Worm (Caenorhabditis elegans) whole organism, L3 larva: ENCODE measurements around the gene cfap-36.

Experiments
- R02D3.7 ChIP-seq: fragments of 150-350 bp; optimal IDR thresholded peaks from 2 replicates; lab custom pipeline; 2014; ENCODE audit warnings: missing biosample characterization, missing genetic modification characterization
- ZK546.5 ChIP-seq: sonication (generic microtip); optimal IDR thresholded peaks from 2 replicates; lab custom pipeline; 2017; ENCODE audit warnings: missing biosample characterization, missing genetic modification characterization
- aly-2 ChIP-seq: fragments of 150-350 bp; optimal IDR thresholded peaks from 2 replicates; lab custom pipeline; 2014; ENCODE audit warnings: missing biosample characterization, missing genetic modification characterization
- ama-1 ChIP-seq: fragments of 150-350 bp; optimal IDR thresholded peaks from 2 replicates; lab custom pipeline; 2018
- ceh-16 ChIP-seq: sonication (generic microtip); optimal IDR thresholded peaks from 2 replicates; lab custom pipeline; 2017; ENCODE audit warnings: missing biosample characterization, missing genetic modification characterization
- ceh-28 ChIP-seq: fragments of 150-350 bp; optimal IDR thresholded peaks from 2 replicates; lab custom pipeline; 2014; ENCODE audit warnings: missing biosample characterization, missing genetic modification reagents, missing genetic modification characterization
- ceh-82 ChIP-seq: fragments of 150-350 bp; optimal IDR thresholded peaks from 2 replicates; lab custom pipeline; 2014; ENCODE audit warnings: missing biosample characterization, missing genetic modification characterization
- ceh-9 ChIP-seq: sonication (generic microtip); optimal IDR thresholded peaks from 2 replicates; lab custom pipeline; 2018; ENCODE audit warnings: missing biosample characterization, missing genetic modification characterization
- daf-12 ChIP-seq: fragments of 150-350 bp; optimal IDR thresholded peaks from 2 replicates; lab custom pipeline; 2014; ENCODE audit warnings: missing biosample characterization, missing genetic modification reagents, missing genetic modification characterization
- egl-27 ChIP-seq: sonication (generic microtip); optimal IDR thresholded peaks from 4 replicates; lab custom pipeline; 2017; ENCODE audit warnings: missing biosample characterization, missing genetic modification reagents, missing genetic modification characterization
- egl-5 ChIP-seq: fragments of 150-350 bp; optimal IDR thresholded peaks from 2 replicates; lab custom pipeline; 2017; ENCODE audit warnings: missing biosample characterization, missing genetic modification reagents, missing genetic modification characterization, inconsistent platforms
- elt-1 ChIP-seq: fragments of 150-350 bp; optimal IDR thresholded peaks from 2 replicates; lab custom pipeline; 2014; ENCODE audit warnings: missing biosample characterization, missing genetic modification characterization
- elt-2 ChIP-seq: sonication (generic microtip); optimal IDR thresholded peaks from 2 replicates; lab custom pipeline; 2016; ENCODE audit warnings: missing genetic modification reagents, mild to moderate bottlenecking, missing genetic modification characterization, missing compliant biosample characterization
- eor-1 ChIP-seq, 2 experiments: fragments of 150-350 bp; optimal IDR thresholded peaks; 2 replicates each; lab custom pipeline; 2014 to 2018; ENCODE audit warnings: missing biosample characterization in 2 of 2, missing genetic modification characterization in 2 of 2
- fkh-10 ChIP-seq: sonication (generic microtip); optimal IDR thresholded peaks from 2 replicates; lab custom pipeline; 2017; ENCODE audit warnings: missing biosample characterization, missing genetic modification reagents, missing genetic modification characterization
- fos-1 ChIP-seq: fragments of 150-350 bp; optimal IDR thresholded peaks from 2 replicates; lab custom pipeline; 2014; ENCODE audit warnings: missing biosample characterization, missing genetic modification characterization
- hmg-11 ChIP-seq: sonication (generic microtip); optimal IDR thresholded peaks from 2 replicates; lab custom pipeline; 2016; ENCODE audit warnings: missing genetic modification characterization, missing compliant biosample characterization
- jun-1 ChIP-seq: fragments of 150-350 bp; optimal IDR thresholded peaks from 2 replicates; lab custom pipeline; 2014; ENCODE audit warnings: missing biosample characterization, missing genetic modification reagents, missing genetic modification characterization
- lin-15B ChIP-seq: fragments of 150-350 bp; optimal IDR thresholded peaks from 2 replicates; lab custom pipeline; 2014; ENCODE audit warnings: missing biosample characterization, missing genetic modification characterization
- lin-39 ChIP-seq: fragments of 150-350 bp; optimal IDR thresholded peaks from 2 replicates; lab custom pipeline; 2018; ENCODE audit warnings: missing biosample characterization, missing genetic modification reagents, missing genetic modification characterization
- lsy-12 ChIP-seq: sonication (generic microtip); optimal IDR thresholded peaks from 2 replicates; lab custom pipeline; 2016; ENCODE audit warnings: mild to moderate bottlenecking, missing genetic modification characterization, missing compliant biosample characterization
- mml-1 ChIP-seq: fragments of 150-350 bp; sonication (generic microtip); optimal IDR thresholded peaks from 3 replicates; lab custom pipeline; 2014; ENCODE audit warnings: missing biosample characterization, missing genetic modification characterization
- nfya-1 ChIP-seq: sonication (generic microtip); optimal IDR thresholded peaks from 2 replicates; lab custom pipeline; 2017; ENCODE audit warnings: missing genetic modification characterization, mild to moderate bottlenecking, missing compliant biosample characterization, antibody characterized with exemption, moderate library complexity; ENCODE audit not compliant: insufficient read depth
- nhr-11 ChIP-seq: fragments of 150-350 bp; optimal IDR thresholded peaks from 2 replicates; lab custom pipeline; 2014; ENCODE audit warnings: missing biosample characterization, missing genetic modification characterization
- nhr-12 ChIP-seq: fragments of 150-350 bp; optimal IDR thresholded peaks from 2 replicates; lab custom pipeline; 2014; ENCODE audit warnings: missing biosample characterization, missing genetic modification characterization
- nhr-23 ChIP-seq: fragments of 150-350 bp; optimal IDR thresholded peaks from 2 replicates; lab custom pipeline; 2014; ENCODE audit warnings: missing biosample characterization, missing genetic modification reagents, missing genetic modification characterization
- nhr-237 ChIP-seq: fragments of 150-350 bp; optimal IDR thresholded peaks from 2 replicates; lab custom pipeline; 2014; ENCODE audit warnings: missing biosample characterization, missing genetic modification characterization
- nhr-25 ChIP-seq: sonication (generic microtip); optimal IDR thresholded peaks from 2 replicates; lab custom pipeline; 2017; ENCODE audit warnings: missing biosample characterization, missing genetic modification characterization
- nhr-28 ChIP-seq: fragments of 150-350 bp; optimal IDR thresholded peaks from 2 replicates; lab custom pipeline; 2014; ENCODE audit warnings: missing biosample characterization, missing genetic modification characterization
- nhr-43 ChIP-seq: sonication (generic microtip); optimal IDR thresholded peaks from 2 replicates; lab custom pipeline; 2016; ENCODE audit warnings: mild to moderate bottlenecking, missing genetic modification characterization, missing compliant biosample characterization; ENCODE audit not compliant: poor library complexity, severe bottlenecking
- nhr-67 ChIP-seq: fragments of 150-350 bp; optimal IDR thresholded peaks from 2 replicates; lab custom pipeline; 2014; ENCODE audit warnings: missing biosample characterization, missing genetic modification characterization
- nhr-76 ChIP-seq: fragments of 150-350 bp; sonication (generic microtip); optimal IDR thresholded peaks from 5 replicates; lab custom pipeline; 2014; ENCODE audit warnings: missing biosample characterization, missing genetic modification characterization
- pha-4 ChIP-seq: fragments of 150-350 bp; optimal IDR thresholded peaks from 2 replicates; lab custom pipeline; 2014; ENCODE audit warnings: missing biosample characterization, missing genetic modification reagents, missing genetic modification characterization
- pqm-1 ChIP-seq: fragments of 150-350 bp; optimal IDR thresholded peaks from 2 replicates; lab custom pipeline; 2017; ENCODE audit warnings: missing biosample characterization, missing genetic modification characterization, inconsistent platforms
- snpc-4 ChIP-seq: fragments of 150-350 bp; optimal IDR thresholded peaks from 2 replicates; lab custom pipeline; 2014; ENCODE audit warnings: missing biosample characterization, missing genetic modification characterization
- tbx-2 ChIP-seq: sonication (generic microtip); optimal IDR thresholded peaks from 2 replicates; lab custom pipeline; 2016; ENCODE audit warnings: mild to moderate bottlenecking, missing genetic modification characterization, missing compliant biosample characterization
- unc-39 ChIP-seq: sonication (generic microtip); optimal IDR thresholded peaks from 4 replicates; lab custom pipeline; 2017; ENCODE audit warnings: missing biosample characterization, missing genetic modification characterization
- ztf-11 ChIP-seq: fragments of 150-350 bp; optimal IDR thresholded peaks from 2 replicates; lab custom pipeline; 2014; ENCODE audit warnings: missing biosample characterization, missing genetic modification characterization
- ztf-4 ChIP-seq: fragments of 150-350 bp; optimal IDR thresholded peaks from 2 replicates; lab custom pipeline; 2014; ENCODE audit warnings: missing biosample characterization, missing genetic modification characterization

cfap-36 gene

DNA sequence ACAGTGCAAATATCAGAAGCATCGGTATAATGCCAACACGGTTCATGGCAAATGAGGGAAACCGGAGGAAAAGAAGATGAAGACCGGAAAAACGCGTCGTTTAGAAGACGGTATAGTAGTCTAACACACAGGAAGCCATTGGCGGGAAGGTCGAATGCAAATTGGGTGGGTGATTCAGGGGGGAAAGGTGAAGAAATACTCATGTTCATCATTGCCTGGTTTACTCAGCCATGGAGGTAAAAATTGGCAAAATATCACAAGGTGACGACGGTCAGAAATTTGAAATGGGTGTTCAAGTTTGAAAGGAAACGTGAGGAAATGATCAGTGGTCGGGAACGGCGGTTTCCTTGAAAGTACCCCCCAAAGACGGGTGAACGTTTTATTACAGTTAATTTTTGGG, 30.8 kb downstream of the cfap-36 start, which contains the start of gene W03F9.11:
TSS of gene W03F9.11 (minus strand) at position 101 of the 400 bp plus-strand sequence.
- TF ChIP-seq jun-1 (no peak), snpc-4 (tag; lab: Kevin White, UChicago) (no peak), lsy-12 (tag; lab: Kevin White, UChicago) (no peak), daf-12 (tag; lab: Kevin White, UChicago) (no peak), ama-1 (lab: Kevin White, UChicago) (no peak), nhr-43 (no peak), elt-1 (tag; lab: Kevin White, UChicago) (no peak), ztf-4 (tag; lab: Kevin White, UChicago) (no peak), fkh-10 (no peak), ceh-82 (tag; lab: Kevin White, UChicago) (no peak), mml-1 (no peak), pha-4 (tag; lab: Kevin White, UChicago) (no peak), egl-5 (tag; lab: Kevin White, UChicago) (no peak), hmg-11 (tag; lab: Kevin White, UChicago) (no peak), ceh-9 (tag; lab: Kevin White, UChicago) (no peak), nhr-28 (tag; lab: Kevin White, UChicago) (no peak), ceh-28 (no peak), eor-1 (tag; optimal IDR thresholded peaks at IDR 0.05; lab: Kevin White, UChicago) (no peak), pqm-1 (tag; lab: Kevin White, UChicago) (no peak)

DNA sequence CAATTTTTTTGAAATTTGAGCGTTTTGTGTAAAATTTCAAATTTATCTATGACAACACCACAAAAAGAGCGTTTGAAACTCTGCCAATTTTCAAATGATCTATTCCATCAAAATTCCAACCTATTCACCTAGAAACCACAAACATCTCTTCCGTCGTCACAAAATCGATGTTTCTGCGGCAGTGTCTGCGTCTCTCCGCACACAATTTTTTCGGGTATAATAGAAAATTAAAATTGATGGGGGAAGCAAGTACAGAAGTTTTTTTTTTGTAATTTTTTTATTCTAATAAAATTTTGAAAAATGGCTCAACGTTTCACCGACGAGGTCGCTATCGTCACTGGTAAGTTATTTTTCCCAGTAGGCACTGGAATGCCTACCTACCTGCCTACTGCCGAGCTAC, 33.4 kb downstream of the cfap-36 start, which contains the start of gene W03F9.9:
TSS of gene W03F9.9 (plus strand) at position 301 of the 400 bp plus-strand sequence.
- no peak for TF ChIP-seq nhr-43
- no peak for TF ChIP-seq lin-39 (tag; lab: Kevin White, UChicago)
- TF ChIP-seq pqm-1 (tag; lab: Kevin White, UChicago), result no peak
- TF ChIP-seq nhr-12, result no peak
- TF ChIP-seq R02D3.7 (tag; lab: Kevin White, UChicago), result no peak
- TF ChIP-seq elt-1 (tag; lab: Kevin White, UChicago), result no peak
- TF ChIP-seq nhr-237 (tag; lab: Kevin White, UChicago), result no peak
- no peak for TF ChIP-seq fos-1 (tag; lab: Kevin White, UChicago)
- no peak for TF ChIP-seq nhr-28 (tag; lab: Kevin White, UChicago)
- TF ChIP-seq ZK546.5, result no peak
- no peak for TF ChIP-seq ceh-82 (tag; lab: Kevin White, UChicago)

DNA sequence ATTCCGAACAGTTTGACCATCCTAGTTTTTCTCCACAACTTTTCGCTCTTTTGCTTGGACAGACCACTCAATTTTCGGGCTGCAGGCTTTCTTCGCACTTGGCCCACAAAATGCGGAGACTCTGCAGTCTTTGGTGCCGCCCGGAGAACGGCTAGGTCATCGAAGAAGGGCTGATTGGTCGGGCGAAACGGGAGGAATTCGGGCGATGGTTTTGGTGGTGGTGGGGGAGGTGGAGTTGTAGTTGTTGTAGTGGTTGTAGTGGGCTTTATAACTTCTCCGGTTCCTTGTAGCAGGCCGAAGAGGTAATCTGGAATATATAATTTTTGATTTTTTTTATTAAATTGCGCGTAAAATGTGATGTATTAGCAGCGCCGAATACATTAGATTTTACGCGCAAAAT, 34.3 kb downstream of the cfap-36 start:
- TF ChIP-seq ceh-82 (tag; lab: Kevin White, UChicago), result no peak
- no peak for TF ChIP-seq daf-12 (tag; lab: Kevin White, UChicago)
- no peak for TF ChIP-seq R02D3.7 (tag; lab: Kevin White, UChicago)
- TF ChIP-seq lin-15B (tag; lab: Kevin White, UChicago), result no peak
- TF ChIP-seq lsy-12 (tag; lab: Kevin White, UChicago), result no peak
- no peak for TF ChIP-seq ZK546.5
- no peak for TF ChIP-seq nhr-76 (tag; lab: Kevin White, UChicago)
- no peak for TF ChIP-seq nhr-67

ce11 chrV:130186-130585, 41.8 kb downstream of the cfap-36 start:
- no peak for TF ChIP-seq nhr-23 (tag; lab: Kevin White, UChicago)
- TF ChIP-seq aly-2 (tag; lab: Kevin White, UChicago), result no peak
- TF ChIP-seq lin-39 (tag; lab: Kevin White, UChicago), result no peak
- no peak for TF ChIP-seq unc-39 (tag; lab: Kevin White, UChicago)
- TF ChIP-seq pqm-1 (tag; lab: Kevin White, UChicago), result no peak
- TF ChIP-seq egl-27 (tag; lab: Kevin White, UChicago), result no peak
- TF ChIP-seq tbx-2 (tag; lab: Kevin White, UChicago), result no peak

DNA sequence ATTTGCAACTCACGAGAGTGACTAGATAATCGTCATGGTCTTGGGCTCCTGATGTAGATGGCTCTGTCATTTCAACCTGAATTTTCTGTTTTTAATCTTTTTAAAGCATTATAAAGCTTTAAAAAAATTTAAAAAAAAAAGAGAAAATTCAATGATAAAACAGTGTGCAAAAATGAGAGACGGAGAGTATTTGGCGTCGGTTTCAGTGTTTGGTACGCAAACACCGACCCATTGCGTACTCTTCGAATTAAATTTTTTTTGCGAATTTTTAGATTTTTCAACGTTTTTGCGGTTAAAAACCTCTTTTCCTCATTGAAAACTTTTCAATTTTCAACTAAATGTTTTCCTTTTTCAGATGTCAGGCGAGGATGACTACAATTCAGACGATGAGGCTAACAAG, 44.1 kb downstream of the cfap-36 start, which contains the start of the genes W03F9.2 and sftb-2:
TSS of gene W03F9.2 (minus strand) at position 153 of the 400 bp plus-strand sequence.
TSS of gene sftb-2 (plus strand) at position 356 of the 400 bp plus-strand sequence.
- TF ChIP-seq egl-27 (tag; lab: Kevin White, UChicago), result no peak
- TF ChIP-seq daf-12 (tag; lab: Kevin White, UChicago), result no peak
- TF ChIP-seq lin-15B (tag; lab: Kevin White, UChicago), result peak; percentile 48
- TF ChIP-seq nhr-28 (tag; lab: Kevin White, UChicago), result no peak
- TF ChIP-seq ama-1 (lab: Kevin White, UChicago), result peak; percentile 23
- TF ChIP-seq unc-39 (tag; lab: Kevin White, UChicago), result no peak
- TF ChIP-seq nhr-237 (tag; lab: Kevin White, UChicago), result no peak
- no peak for TF ChIP-seq ceh-16 (tag; lab: Kevin White, UChicago)
- TF ChIP-seq nfya-1 (tag; lab: Kevin White, UChicago), result peak; percentile 52
- TF ChIP-seq snpc-4 (tag; lab: Kevin White, UChicago), result peak; percentile 4
- peak; percentile 63 for TF ChIP-seq pha-4 (tag; lab: Kevin White, UChicago)
- TF ChIP-seq nhr-25 (tag; lab: Kevin White, UChicago), result no peak
- TF ChIP-seq hmg-11 (tag; lab: Kevin White, UChicago), result peak; percentile 54
- TF ChIP-seq ztf-4 (tag; lab: Kevin White, UChicago), result no peak
- no peak for TF ChIP-seq nhr-11 (tag; lab: Kevin White, UChicago)
- no peak for TF ChIP-seq R02D3.7 (tag; lab: Kevin White, UChicago)
- TF ChIP-seq ztf-11, result no peak
- TF ChIP-seq eor-1 (tag; optimal IDR thresholded peaks at IDR 0.05; lab: Kevin White, UChicago), result no peak
- no peak for TF ChIP-seq fos-1 (tag; lab: Kevin White, UChicago)
- no peak for TF ChIP-seq elt-1 (tag; lab: Kevin White, UChicago)
- no peak for TF ChIP-seq elt-2 (tag; lab: Kevin White, UChicago)
- no peak for TF ChIP-seq ceh-82 (tag; lab: Kevin White, UChicago)
- no peak for TF ChIP-seq egl-5 (tag; lab: Kevin White, UChicago)
- TF ChIP-seq, all 47 proteins: peak for 6
